Worm (Caenorhabditis elegans): ENCODE data around the gene cdc-25.4.

DNA sequence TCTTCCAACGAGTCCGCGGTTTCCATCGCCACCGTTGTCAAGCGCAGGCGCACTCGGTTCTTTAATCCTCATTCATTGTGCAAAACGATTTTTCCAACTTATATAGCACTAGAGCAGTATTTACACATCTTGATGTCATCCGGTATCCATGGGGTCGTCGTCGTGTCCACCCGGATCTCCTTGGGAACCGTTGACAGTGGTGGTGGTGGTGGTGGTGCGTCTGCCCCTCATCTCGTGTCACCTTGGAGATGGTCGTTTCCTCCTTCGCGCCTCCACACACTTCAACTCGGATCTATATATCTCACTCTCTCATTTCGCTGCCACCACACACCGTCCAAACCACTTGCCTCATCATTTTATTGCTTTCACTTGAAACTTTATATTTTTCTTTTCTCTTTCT is 26.5 kb downstream of the cdc-25.4 start:
- TF ChIP-seq snpc-4 (tag; optimal IDR thresholded peaks at IDR 0.05) (no peak), R02D3.7 (tag; optimal IDR thresholded peaks at IDR 0.05) (no peak), nhr-237 (tag; optimal IDR thresholded peaks at IDR 0.05) (no peak), ztf-11 (tag; optimal IDR thresholded peaks at IDR 0.05) (no peak), lin-13 (GFP tag; optimal IDR thresholded peaks at IDR 0.05) (no peak), ama-1 (optimal IDR thresholded peaks at IDR 0.05) (no peak), zag-1 (tag; optimal IDR thresholded peaks at IDR 0.05) (no peak), skn-1 (tag; optimal IDR thresholded peaks at IDR 0.05) (no peak), blmp-1 (tag; optimal IDR thresholded peaks at IDR 0.05; ENCODE audit: insufficient read depth) (no peak), elt-3 (tag; optimal IDR thresholded peaks at IDR 0.05) (no peak), mab-5 (tag; optimal IDR thresholded peaks at IDR 0.05) (no peak)

Measured in whole organism, L2 larva.